Fruit fly (Drosophila melanogaster): ENCODE measurements around the gene Meics.

Gene Meics

dm6 chr3L:13923332-13924272, 40.9 kb downstream of the Meics start (continued):
- peak; percentile 33 for TF ChIP-seq mam (GFP tag; optimal IDR thresholded peaks at IDR 0.05)
- peak; percentile 39 for TF ChIP-seq CG13775 (GFP tag; optimal IDR thresholded peaks at IDR 0.05)
- no peak for TF ChIP-seq CG10462 (GFP tag; optimal IDR thresholded peaks at IDR 0.05)
- TF ChIP-seq danr (GFP tag; IDR thresholded peaks at IDR 0.05): 0 out of 2 replicates have a peak, but pooled peaks have one; percentile 15
- TF ChIP-seq Awh (GFP tag; IDR thresholded peaks at IDR 0.05): peak; percentile 64; the same call in 1 of the 2 replicates
- peak in 1 of 2 experiments; percentile 70 for TF ChIP-seq bsh (GFP tag; optimal IDR thresholded peaks at IDR 0.05)
- TF ChIP-seq CG17328 (GFP tag; IDR thresholded peaks at IDR 0.05): peak; percentile 35; the same call in 1 of the 2 replicates
- TF ChIP-seq CG31441 (GFP tag; IDR thresholded peaks at IDR 0.05): peak; percentile 62; the same call in 1 of the 2 replicates
- TF ChIP-seq CG15514 (GFP tag; optimal IDR thresholded peaks at IDR 0.05): peak; percentile 36
- TF ChIP-seq Sox102F (GFP tag; optimal IDR thresholded peaks at IDR 0.05): peak; percentile 29
- TF ChIP-seq CG15011 (GFP tag; optimal IDR thresholded peaks at IDR 0.05): no peak
- TF ChIP-seq Bteb2 (GFP tag; optimal IDR thresholded peaks at IDR 0.05): peak; percentile 9
- peak; percentile 79; the same call in 1 of the 2 replicates for TF ChIP-seq lmd (GFP tag; IDR thresholded peaks at IDR 0.05)
- TF ChIP-seq ci (GFP tag; IDR thresholded peaks at IDR 0.05): peak; percentile 63; the same call in 2 of the 3 replicates
- peak; percentile 38 for TF ChIP-seq gsb-n (tag; optimal IDR thresholded peaks at IDR 0.05)
- TF ChIP-seq tio (GFP tag; optimal IDR thresholded peaks at IDR 0.05): peak; percentile 45
- peak; percentile 48 for TF ChIP-seq CG9817 (tag; optimal IDR thresholded peaks at IDR 0.05)
- no peak for TF ChIP-seq usp (GFP tag; optimal IDR thresholded peaks at IDR 0.05)
- TF ChIP-seq CG11456 (GFP tag; IDR thresholded peaks at IDR 0.05): peak; percentile 77
- peak; percentile 86 for TF ChIP-seq al (GFP tag; IDR thresholded peaks at IDR 0.05)
- TF ChIP-seq CG2202 (tag; optimal IDR thresholded peaks at IDR 0.05): peak; percentile 14
- TF ChIP-seq crp (GFP tag; optimal IDR thresholded peaks at IDR 0.05): no peak
- TF ChIP-seq unpg (GFP tag; optimal IDR thresholded peaks at IDR 0.05): peak; percentile 60
- TF ChIP-seq Rfx (GFP tag; IDR thresholded peaks at IDR 0.05): peak; percentile 91
- no peak for TF ChIP-seq Dfd (GFP tag; optimal IDR thresholded peaks at IDR 0.05)
- no peak for TF ChIP-seq CG34422 (GFP tag; IDR thresholded peaks at IDR 0.05)
- peak; percentile 9 for TF ChIP-seq maf-S (GFP tag; optimal IDR thresholded peaks at IDR 0.05)
- TF ChIP-seq HHEX (GFP tag; optimal IDR thresholded peaks at IDR 0.05): peak; percentile 29
- TF ChIP-seq klu (GFP tag; IDR thresholded peaks at IDR 0.05): peak; percentile 57
- peak; percentile 13 to 56 for TF ChIP-seq Trl (optimal IDR thresholded peaks at IDR 0.05)
- TF ChIP-seq Trl (GFP tag; optimal IDR thresholded peaks at IDR 0.05): peak; percentile 41
- TF ChIP-seq CG10366 (GFP tag; IDR thresholded peaks at IDR 0.05): peak; percentile 38; the same call in 1 of the 2 replicates
- peak; percentile 77 for TF ChIP-seq Med (GFP tag)
- TF ChIP-seq ken (GFP tag; IDR thresholded peaks at IDR 0.05): peak; percentile 13; the same call in 1 of the 3 replicates
- TF ChIP-seq CG18764 (GFP tag; optimal IDR thresholded peaks at IDR 0.05): peak; percentile 21
- no peak for TF ChIP-seq CG12236 (GFP tag; optimal IDR thresholded peaks at IDR 0.05)
- TF ChIP-seq CG11696 (GFP tag; IDR thresholded peaks at IDR 0.05): peak; percentile 59; the same call in 1 of the 2 replicates
- no peak for TF ChIP-seq Camta (GFP tag; optimal IDR thresholded peaks at IDR 0.05)
- TF ChIP-seq CG3838 (GFP tag; optimal IDR thresholded peaks at IDR 0.05): no peak
- peak; percentile 48; the same call in 2 of the 3 replicates for TF ChIP-seq CG7357 (GFP tag; IDR thresholded peaks at IDR 0.05)
- peak; percentile 59; the same call in 1 of the 2 replicates for TF ChIP-seq HLH3B (GFP tag; IDR thresholded peaks at IDR 0.05)
- TF ChIP-seq vnd (GFP tag; IDR thresholded peaks at IDR 0.05; ENCODE audit: partially characterized antibody): no peak
- no peak for TF ChIP-seq CG11093 (GFP tag; IDR thresholded peaks at IDR 0.05)
- TF ChIP-seq tx (GFP tag; optimal IDR thresholded peaks at IDR 0.05): no peak
- TF ChIP-seq CG12769 (tag; optimal IDR thresholded peaks at IDR 0.05): no peak
- peak; percentile 37; the same call in 2 of the 3 replicates for TF ChIP-seq CG6175 (GFP tag; IDR thresholded peaks at IDR 0.05)
- TF ChIP-seq CG30403 (GFP tag; optimal IDR thresholded peaks at IDR 0.05): peak; percentile 72
- peak; percentile 33 for TF ChIP-seq Deaf1 (tag; optimal IDR thresholded peaks at IDR 0.05)
- no peak for TF ChIP-seq ATbp (GFP tag; optimal IDR thresholded peaks at IDR 0.05)

Measured in whole organism, embryonic.